Fruit fly (Drosophila melanogaster) whole organism, embryonic: ENCODE measurements around the gene Prosalpha6.

Experiments
- Adf1 ChIP-seq: fragments of 200-800 bp; sonication (Bioruptor generic); IDR thresholded peaks from 2 replicates; pipeline ENCODE4 v1.3.6; 2022; ENCODE audit warnings: missing biosample characterization, missing genetic modification characterization
- BEAF-32 ChIP-seq: fragments of 200-800 bp; sonication (Bioruptor generic); optimal IDR thresholded peaks from 3 replicates; lab custom pipeline; 2017; ENCODE audit warnings: missing biosample characterization, missing genetic modification characterization, mild to moderate bottlenecking, moderate library complexity, missing genetic modification reagents
- CG10274 ChIP-seq: fragments of 200-800 bp; sonication (Bioruptor generic); optimal IDR thresholded peaks from 3 replicates; lab custom pipeline; 2017; ENCODE audit warnings: missing biosample characterization, mild to moderate bottlenecking, missing genetic modification characterization
- CG13287 ChIP-seq: fragments of 200-800 bp; sonication (Bioruptor generic); IDR thresholded peaks from 2 replicates; pipeline ENCODE4 v1.3.6; 2022; ENCODE audit warnings: missing biosample characterization, missing genetic modification characterization; ENCODE audit not compliant: partially characterized antibody
- CG13775 ChIP-seq: fragments of 200-800 bp; sonication (Bioruptor generic); optimal IDR thresholded peaks from 3 replicates; lab custom pipeline; 2017; ENCODE audit warnings: missing biosample characterization, mild to moderate bottlenecking, missing genetic modification characterization
- CG14667 ChIP-seq: fragments of 200-800 bp; sonication (Bioruptor generic); IDR thresholded peaks from 2 replicates; pipeline ENCODE4 v1.3.6; 2022; ENCODE audit warnings: missing biosample characterization, missing genetic modification characterization
- CG14860 ChIP-seq: fragments of 200-800 bp; sonication (Bioruptor generic); IDR thresholded peaks from 3 replicates; pipeline ENCODE4 v1.3.6; 2022; ENCODE audit warnings: missing biosample characterization, missing genetic modification characterization; ENCODE audit not compliant: partially characterized antibody
- CG15269 ChIP-seq: fragments of 200-800 bp; sonication (Bioruptor generic); optimal IDR thresholded peaks from 2 replicates; lab custom pipeline; 2018; ENCODE audit warnings: missing biosample characterization, mild to moderate bottlenecking, missing genetic modification characterization, moderate library complexity
- CG1603 ChIP-seq: fragments of 200-800 bp; sonication (Bioruptor generic); optimal IDR thresholded peaks from 2 replicates; lab custom pipeline; 2019; ENCODE audit warnings: missing biosample characterization, mild to moderate bottlenecking, missing genetic modification characterization, moderate library complexity
- CG18619 ChIP-seq: fragments of 200-800 bp; sonication (Bioruptor generic); optimal IDR thresholded peaks from 3 replicates; lab custom pipeline; 2017; ENCODE audit warnings: missing biosample characterization, mild to moderate bottlenecking, missing genetic modification characterization
- CG2116 ChIP-seq: fragments of 200-800 bp; sonication (Bioruptor generic); optimal IDR thresholded peaks from 3 replicates; lab custom pipeline; 2018; ENCODE audit warnings: missing biosample characterization, mild to moderate bottlenecking, missing genetic modification characterization
- CG3065 ChIP-seq: fragments of 200-800 bp; sonication (Bioruptor generic); optimal IDR thresholded peaks from 2 replicates; lab custom pipeline; 2016; ENCODE audit warnings: missing biosample characterization, missing genetic modification characterization
- CG31365 ChIP-seq: fragments of 200-800 bp; sonication (Bioruptor generic); optimal IDR thresholded peaks from 2 replicates; lab custom pipeline; 2018; ENCODE audit warnings: missing biosample characterization, mild to moderate bottlenecking, missing genetic modification characterization
- CG34224 ChIP-seq: fragments of 200-800 bp; sonication (Bioruptor generic); IDR thresholded peaks from 3 replicates; pipeline ENCODE4 v1.3.6; 2022; ENCODE audit warnings: missing biosample characterization, missing genetic modification characterization; ENCODE audit not compliant: partially characterized antibody
- CG4617 ChIP-seq: fragments of 200-800 bp; sonication (Bioruptor generic); optimal IDR thresholded peaks from 3 replicates; lab custom pipeline; 2016; ENCODE audit warnings: missing biosample characterization, missing genetic modification characterization, borderline replicate concordance
- CG6791 ChIP-seq: fragments of 200-800 bp; sonication (Bioruptor generic); IDR thresholded peaks from 3 replicates; pipeline ENCODE4 v1.3.6; 2022; ENCODE audit warnings: missing biosample characterization, missing genetic modification characterization; ENCODE audit not compliant: partially characterized antibody
- CG8290 ChIP-seq, 3 experiments: fragments of 200-800 bp; sonication (Bioruptor generic); optimal IDR thresholded peaks; 2 replicates each; lab custom pipeline; 2016 to 2019; ENCODE audit warnings: missing biosample characterization in 3 of 3, missing genetic modification characterization in 3 of 3, mild to moderate bottlenecking in 2 of 3, moderate library complexity in 1 of 3
- CG8388 ChIP-seq: fragments of 200-800 bp; sonication (Bioruptor generic); optimal IDR thresholded peaks from 2 replicates; lab custom pipeline; 2019; ENCODE audit warnings: missing biosample characterization, mild to moderate bottlenecking, missing genetic modification characterization, moderate library complexity
- CG9817 ChIP-seq: fragments of 200-800 bp; sonication (Bioruptor generic); optimal IDR thresholded peaks from 2 replicates; lab custom pipeline; 2018; ENCODE audit warnings: missing biosample characterization, mild to moderate bottlenecking, missing genetic modification characterization, moderate library complexity
- D ChIP-seq, 2 experiments: fragments of 200-800 bp in 1 of 2; fragments of >200 bp in 1 of 2; sonication (Bioruptor generic) in 1 of 2; optimal IDR thresholded peaks; 2 replicates in 1 of 2; 3 replicates in 1 of 2; lab custom pipeline; 2017; ENCODE audit warnings: mild to moderate bottlenecking in 1 of 2, missing biosample characterization in 1 of 2, missing genetic modification characterization in 1 of 2, missing genetic modification reagents in 1 of 2
- Dad ChIP-seq: fragments of 200-800 bp; sonication (Bioruptor generic); optimal IDR thresholded peaks from 3 replicates; lab custom pipeline; 2016; ENCODE audit warnings: missing biosample characterization, missing genetic modification characterization
- Deaf1 ChIP-seq: fragments of 200-800 bp; optimal IDR thresholded peaks from 3 replicates; lab custom pipeline; 2019; ENCODE audit warnings: missing biosample characterization, mild to moderate bottlenecking, missing genetic modification characterization, moderate library complexity
- Lhr ChIP-seq: fragments of 200-800 bp; sonication (Bioruptor generic); optimal IDR thresholded peaks from 3 replicates; lab custom pipeline; 2017; ENCODE audit warnings: mild to moderate bottlenecking, missing biosample characterization, missing genetic modification reagents, missing genetic modification characterization
- Neu2 ChIP-seq: fragments of 200-800 bp; sonication (Bioruptor generic); optimal IDR thresholded peaks from 3 replicates; lab custom pipeline; 2016; ENCODE audit warnings: missing biosample characterization, missing genetic modification characterization, borderline replicate concordance
- NfI ChIP-seq: fragments of 200-800 bp; sonication (Bioruptor generic); optimal IDR thresholded peaks from 3 replicates; lab custom pipeline; 2018; ENCODE audit warnings: missing biosample characterization, mild to moderate bottlenecking, missing genetic modification characterization, moderate library complexity
- Ssrp ChIP-seq: fragments of 200-800 bp; sonication (Bioruptor generic); optimal IDR thresholded peaks from 2 replicates; lab custom pipeline; 2018; ENCODE audit warnings: missing biosample characterization, mild to moderate bottlenecking, missing genetic modification characterization, moderate library complexity
- Tbp ChIP-seq: fragments of >200 bp; optimal IDR thresholded peaks from 2 replicates; lab custom pipeline; 2018; ENCODE audit warnings: missing biosample characterization, missing genetic modification characterization
- Xrp1 ChIP-seq: fragments of 200-800 bp; sonication (Bioruptor generic); IDR thresholded peaks from 2 replicates; pipeline ENCODE4 v1.3.6; 2022; ENCODE audit warnings: missing biosample characterization, missing genetic modification characterization
- bcd ChIP-seq: fragments of 200-800 bp; sonication (Bioruptor generic); optimal IDR thresholded peaks from 2 replicates; lab custom pipeline; 2017; ENCODE audit warnings: missing biosample characterization, mild to moderate bottlenecking, missing genetic modification characterization
- cad ChIP-seq: fragments of >200 bp; optimal IDR thresholded peaks from 2 replicates; lab custom pipeline; 2017; ENCODE audit warnings: missing biosample characterization, missing genetic modification characterization
- chif ChIP-seq, 2 experiments: fragments of 200-800 bp; sonication (Bioruptor generic); optimal IDR thresholded peaks; 3 replicates each; lab custom pipeline; 2016; ENCODE audit warnings: missing biosample characterization in 2 of 2, missing genetic modification characterization in 2 of 2
- ci ChIP-seq: fragments of 200-800 bp; sonication (Bioruptor generic); IDR thresholded peaks from 3 replicates; pipeline ENCODE4 v1.3.6; 2022; ENCODE audit warnings: missing biosample characterization, missing genetic modification characterization
- croc ChIP-seq: fragments of 200-800 bp; sonication (Bioruptor generic); conservative IDR thresholded peaks from 3 replicates; pipeline ENCODE4 v1.3.6; 2022; ENCODE audit warnings: missing biosample characterization, missing genetic modification characterization
- gfzf ChIP-seq: fragments of 200-800 bp; sonication (Bioruptor generic); optimal IDR thresholded peaks from 2 replicates; lab custom pipeline; 2016; ENCODE audit warnings: missing biosample characterization, mild to moderate bottlenecking, missing genetic modification characterization, moderate library complexity
- gsb ChIP-seq: fragments of 200-800 bp; sonication (Bioruptor generic); IDR thresholded peaks from 2 replicates; pipeline ENCODE4 v1.3.6; 2022; ENCODE audit warnings: missing biosample characterization, missing genetic modification characterization
- klu ChIP-seq: fragments of 200-800 bp; sonication (Bioruptor generic); IDR thresholded peaks from 2 replicates; pipeline ENCODE4 v1.3.6; 2022; ENCODE audit warnings: missing biosample characterization, missing genetic modification characterization
- knrl ChIP-seq: fragments of 200-800 bp; sonication (Bioruptor generic); IDR thresholded peaks from 3 replicates; pipeline ENCODE4 v1.3.6; 2022; ENCODE audit warnings: missing biosample characterization, missing genetic modification characterization; ENCODE audit not compliant: partially characterized antibody
- lilli ChIP-seq: fragments of 200-800 bp; sonication (Bioruptor generic); optimal IDR thresholded peaks from 3 replicates; lab custom pipeline; 2016; ENCODE audit warnings: missing biosample characterization, missing genetic modification characterization
- lmd ChIP-seq: fragments of 200-800 bp; sonication (Bioruptor generic); IDR thresholded peaks from 2 replicates; pipeline ENCODE4 v1.3.6; 2022; ENCODE audit warnings: missing biosample characterization, missing genetic modification characterization
- maf-S ChIP-seq: fragments of 200-800 bp; sonication (Bioruptor generic); optimal IDR thresholded peaks from 2 replicates; lab custom pipeline; 2016; ENCODE audit warnings: missing biosample characterization, missing genetic modification characterization
- pum ChIP-seq: fragments of 200-800 bp; sonication (Bioruptor generic); optimal IDR thresholded peaks from 2 replicates; lab custom pipeline; 2016; ENCODE audit warnings: missing biosample characterization, missing genetic modification characterization
- pzg ChIP-seq: fragments of 200-800 bp; sonication (Bioruptor generic); optimal IDR thresholded peaks from 3 replicates; lab custom pipeline; 2018; ENCODE audit warnings: missing biosample characterization, mild to moderate bottlenecking, missing genetic modification characterization, moderate library complexity
- slp2 ChIP-seq: fragments of 200-800 bp; sonication (Bioruptor generic); optimal IDR thresholded peaks from 2 replicates; lab custom pipeline; 2016; ENCODE audit warnings: missing biosample characterization, missing genetic modification characterization
- sna ChIP-seq: fragments of 200-800 bp; sonication (Bioruptor generic); IDR thresholded peaks from 2 replicates; pipeline ENCODE4 v1.3.6; 2022; ENCODE audit warnings: missing biosample characterization, missing genetic modification characterization; ENCODE audit not compliant: partially characterized antibody
- so ChIP-seq: fragments of 200-800 bp; sonication (Bioruptor generic); IDR thresholded peaks from 3 replicates; pipeline ENCODE4 v1.3.6; 2022; ENCODE audit warnings: missing biosample characterization, missing genetic modification characterization
- sqz ChIP-seq: fragments of 200-800 bp; sonication (Bioruptor generic); optimal IDR thresholded peaks from 3 replicates; lab custom pipeline; 2018; ENCODE audit warnings: missing biosample characterization, mild to moderate bottlenecking, missing genetic modification characterization
- tna ChIP-seq: fragments of 200-800 bp; sonication (Bioruptor generic); IDR thresholded peaks from 2 replicates; pipeline ENCODE4 v1.3.6; 2022; ENCODE audit warnings: missing biosample characterization, missing genetic modification characterization; ENCODE audit not compliant: partially characterized antibody
- unc-4 ChIP-seq: fragments of 200-800 bp; sonication (Bioruptor generic); IDR thresholded peaks from 2 replicates; pipeline ENCODE4 v1.3.6; 2022; ENCODE audit warnings: missing biosample characterization, missing genetic modification characterization; ENCODE audit not compliant: partially characterized antibody
- yki ChIP-seq: fragments of >200 bp; optimal IDR thresholded peaks from 3 replicates; lab custom pipeline; 2018

The Prosalpha6 gene

DNA sequence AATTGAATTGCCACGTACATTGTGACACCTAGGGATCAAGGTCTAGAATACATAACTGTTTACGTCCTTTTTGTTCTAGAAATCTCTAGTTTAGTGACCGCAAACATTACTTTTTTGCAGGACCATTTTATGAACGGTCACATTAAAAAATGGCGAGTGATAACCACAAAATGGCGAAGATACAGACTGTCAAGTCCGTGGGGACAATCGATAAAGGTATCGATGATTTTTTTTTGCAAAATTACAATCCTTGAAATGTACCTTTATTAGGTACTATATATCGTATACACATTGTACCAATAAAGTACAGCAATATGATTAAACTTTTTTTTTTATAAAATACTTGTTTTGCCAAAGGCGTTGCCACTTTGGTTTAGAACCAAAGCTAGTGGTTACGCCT lies 9.3 kb downstream of the Prosalpha6 start (continued):
- peak; percentile 44 for TF ChIP-seq CG34224 (GFP tag; lab: Robert Waterston, UW)
- TF ChIP-seq Xrp1 (GFP tag; lab: Robert Waterston, UW) = no peak
- TF ChIP-seq CG18619 (GFP tag; lab: Kevin White, UChicago) = no peak
- TF ChIP-seq so (GFP tag; lab: Robert Waterston, UW) = no peak
- 0 out of 3 replicates have a peak, but pooled peaks have one; percentile 35 for TF ChIP-seq CG14860 (GFP tag; lab: Robert Waterston, UW)
- no peak for TF ChIP-seq Deaf1 (tag; lab: Kevin White, UChicago)
- peak; percentile 40 for TF ChIP-seq sqz (GFP tag; lab: Kevin White, UChicago)
- TF ChIP-seq klu (GFP tag; lab: Robert Waterston, UW) = no peak
- no peak for TF ChIP-seq CG31365 (tag; lab: Kevin White, UChicago)
- no peak for TF ChIP-seq chif (GFP tag; optimal IDR thresholded peaks at IDR 0.05; lab: Kevin White, UChicago)
- no peak for TF ChIP-seq lmd (GFP tag; lab: Robert Waterston, UW)
- TF ChIP-seq pzg = peak; percentile 13
- TF ChIP-seq lilli (GFP tag; lab: Kevin White, UChicago) = no peak
- no peak for TF ChIP-seq Dad (GFP tag; lab: Kevin White, UChicago)
- TF ChIP-seq CG9817 = no peak
- no peak for TF ChIP-seq ci (GFP tag; lab: Robert Waterston, UW)
- peak; percentile 32 for TF ChIP-seq Lhr (GFP tag; lab: Kevin White, UChicago)
- peak; percentile 96 for TF ChIP-seq Neu2 (GFP tag; lab: Kevin White, UChicago)
- TF ChIP-seq BEAF-32 = peak; percentile 62
- TF ChIP-seq CG4617 (GFP tag; lab: Kevin White, UChicago) = no peak
- no peak for TF ChIP-seq gsb (GFP tag; lab: Robert Waterston, UW)
- no peak for TF ChIP-seq CG10274 (GFP tag; lab: Kevin White, UChicago)
- no peak for TF ChIP-seq Adf1 (GFP tag; lab: Robert Waterston, UW)
- TF ChIP-seq tna (GFP tag; lab: Robert Waterston, UW) = peak; percentile 46; the same call in 1 of the 2 replicates
- no peak for TF ChIP-seq NfI (GFP tag; lab: Kevin White, UChicago)
- peak; percentile 41 for TF ChIP-seq gfzf (GFP tag; lab: Kevin White, UChicago)
- no peak for TF ChIP-seq CG15269 (tag; lab: Kevin White, UChicago)
- no peak for TF ChIP-seq D (optimal IDR thresholded peaks at IDR 0.05; lab: Kevin White, UChicago)
- TF ChIP-seq D (GFP tag; optimal IDR thresholded peaks at IDR 0.05; lab: Kevin White, UChicago) = no peak
- peak; percentile 60; the same call in 2 of the 3 replicates for TF ChIP-seq CG6791 (GFP tag; lab: Robert Waterston, UW)
- no peak for TF ChIP-seq CG13775
- TF ChIP-seq pum (GFP tag; lab: Kevin White, UChicago) = no peak
- TF ChIP-seq Ssrp (tag; lab: Kevin White, UChicago) = no peak
- no peak for TF ChIP-seq maf-S (GFP tag; lab: Kevin White, UChicago)
- no peak for TF ChIP-seq cad (GFP tag; lab: Kevin White, UChicago)
- TF ChIP-seq slp2 (GFP tag; lab: Kevin White, UChicago) = no peak
- peak; percentile 42; the same call in 1 of the 3 replicates for TF ChIP-seq knrl (GFP tag; lab: Robert Waterston, UW)
- peak; percentile 24 for TF ChIP-seq CG2116 (GFP tag; lab: Kevin White, UChicago)
- TF ChIP-seq CG13287 (GFP tag; lab: Robert Waterston, UW) = peak; percentile 64
- 0 out of 2 replicates have a peak, but pooled peaks have one; percentile 50 for TF ChIP-seq sna (GFP tag; lab: Robert Waterston, UW)
- no peak for TF ChIP-seq bcd (GFP tag; lab: Kevin White, UChicago)
- no peak for TF ChIP-seq croc
- TF ChIP-seq CG8290 (GFP tag; optimal IDR thresholded peaks at IDR 0.05; lab: Kevin White, UChicago) = peak; percentile 81
- TF ChIP-seq CG8290 (tag; optimal IDR thresholded peaks at IDR 0.05; lab: Kevin White, UChicago) = peak; percentile 25 to 72
- no peak for TF ChIP-seq CG8388 (GFP tag; lab: Kevin White, UChicago)
- TF ChIP-seq yki (lab: Kevin White, UChicago) = no peak
- no peak for TF ChIP-seq CG3065 (GFP tag; lab: Kevin White, UChicago)
- no peak for TF ChIP-seq Tbp (GFP tag; lab: Kevin White, UChicago)
- peak; percentile 7 for TF ChIP-seq CG1603 (tag; lab: Kevin White, UChicago)
- no peak for TF ChIP-seq CG14667 (GFP tag; lab: Robert Waterston, UW)
- TF ChIP-seq unc-4 (GFP tag; lab: Robert Waterston, UW) = peak; percentile 60; the same call in 1 of the 2 replicates
